4 worm cellular contexts compared by ENCODE assay signal in the genomic region with DNA sequence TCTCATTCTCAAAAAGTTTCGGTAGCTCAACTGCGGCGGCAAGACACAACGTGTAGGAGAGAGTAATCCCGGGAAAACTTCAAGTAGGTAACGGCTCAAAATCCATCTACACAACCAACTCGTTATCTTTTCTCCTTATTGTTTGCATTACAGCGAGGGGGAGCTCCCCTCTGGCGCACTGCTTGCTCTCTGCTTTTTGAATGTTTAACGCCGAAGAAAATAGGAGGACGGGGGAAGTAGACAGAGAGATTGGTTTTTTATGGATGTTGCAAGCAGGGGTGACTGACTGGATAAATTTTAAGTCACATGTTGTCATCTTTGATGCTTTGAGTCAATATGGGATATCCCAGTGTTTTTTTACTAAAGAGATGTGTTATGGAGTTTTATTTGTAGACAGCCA.
TF ChIP-seq lines count a peak whose summit lies in the region.

No protein-coding gene starts in this region.

TF ChIP-seq in whole organism, L1 larva, 84 proteins besides CTCF, POLR2A, EP300 and RAD21 (continues in another document):
- TF ChIP-seq pax-3 (tag; optimal IDR thresholded peaks at IDR 0.05; lab: Kevin White, UChicago) (no peak), hpl-2 (GFP tag; optimal IDR thresholded peaks at IDR 0.05; lab: Kevin White, UChicago) (no peak), fkh-10 (GFP tag; optimal IDR thresholded peaks at IDR 0.05; lab: Kevin White, UChicago) (no peak), nhr-84 (tag; optimal IDR thresholded peaks at IDR 0.05; lab: Kevin White, UChicago) (no peak), F16B12.6 (tag; optimal IDR thresholded peaks at IDR 0.05; lab: Kevin White, UChicago) (no peak), lin-15B (tag; optimal IDR thresholded peaks at IDR 0.05; lab: Kevin White, UChicago) (no peak), fkh-4 (tag; optimal IDR thresholded peaks at IDR 0.05; lab: Kevin White, UChicago; ENCODE audit: borderline replicate concordance) (no peak), nhr-85 (tag; lab: Kevin White, UChicago) (no peak), sox-4 (tag; optimal IDR thresholded peaks at IDR 0.05; lab: Kevin White, UChicago) (no peak), pag-3 (tag; optimal IDR thresholded peaks at IDR 0.05; lab: Kevin White, UChicago; ENCODE audit: borderline replicate concordance, insufficient read depth) (no peak), mef-2 (tag; optimal IDR thresholded peaks at IDR 0.05; lab: Kevin White, UChicago) (no peak), efl-1 (optimal IDR thresholded peaks at IDR 0.05; lab: Kevin White, UChicago) (no peak), efl-1 (GFP tag; optimal IDR thresholded peaks at IDR 0.05 in 1 of 2; lab: Kevin White, UChicago) (peak in 1 of 2 experiments; percentile 13), lin-14 (GFP tag; optimal IDR thresholded peaks at IDR 0.05; lab: Kevin White, UChicago) (peak; percentile 51), lin-35 (GFP tag; optimal IDR thresholded peaks at IDR 0.05; lab: Kevin White, UChicago) (no peak), aly-2 (tag; optimal IDR thresholded peaks at IDR 0.05; lab: Kevin White, UChicago) (no peak), nhr-11 (tag; optimal IDR thresholded peaks at IDR 0.05; lab: Kevin White, UChicago) (no peak), lin-39 (tag; optimal IDR thresholded peaks at IDR 0.05; lab: Kevin White, UChicago) (no peak), fkh-8 (tag; optimal IDR thresholded peaks at IDR 0.05; lab: Kevin White, UChicago) (no peak), snu-23 (GFP tag; optimal IDR thresholded peaks at IDR 0.05; lab: Kevin White, UChicago) (no peak), ceh-90 (tag; optimal IDR thresholded peaks at IDR 0.05; lab: Kevin White, UChicago) (no peak), ama-1 (optimal IDR thresholded peaks at IDR 0.05; lab: Kevin White, UChicago) (no peak), fos-1 (tag; optimal IDR thresholded peaks at IDR 0.05; lab: Kevin White, UChicago) (no peak)

TF ChIP-seq in whole organism, L2 larva, 48 proteins besides CTCF, POLR2A, EP300 and RAD21:
- TF ChIP-seq sma-9 (GFP tag; optimal IDR thresholded peaks at IDR 0.05; lab: Kevin White, UChicago) (peak; percentile 24), sma-9 (tag; optimal IDR thresholded peaks at IDR 0.05; lab: Kevin White, UChicago) (no peak), skn-1 (tag; optimal IDR thresholded peaks at IDR 0.05; lab: Kevin White, UChicago) (no peak), R02D3.7 (tag; optimal IDR thresholded peaks at IDR 0.05; lab: Kevin White, UChicago) (no peak), unc-62 (GFP tag; optimal IDR thresholded peaks at IDR 0.05; lab: Kevin White, UChicago) (no peak), alr-1 (tag; optimal IDR thresholded peaks at IDR 0.05; lab: Kevin White, UChicago) (no peak), nhr-12 (tag; optimal IDR thresholded peaks at IDR 0.05; lab: Kevin White, UChicago) (no peak), nhr-129 (tag; optimal IDR thresholded peaks at IDR 0.05; lab: Kevin White, UChicago) (peak; percentile 23), mdl-1 (tag; optimal IDR thresholded peaks at IDR 0.05; lab: Kevin White, UChicago) (no peak), ztf-1 (GFP tag; conservative IDR thresholded peaks at IDR 0.05; lab: Robert Waterston, UW) (no peak), crh-2 (tag; optimal IDR thresholded peaks at IDR 0.05; lab: Kevin White, UChicago) (no peak), dmd-4 (tag; optimal IDR thresholded peaks at IDR 0.05; lab: Kevin White, UChicago) (no peak), F13H6.1 (tag; optimal IDR thresholded peaks at IDR 0.05; lab: Kevin White, UChicago) (peak; percentile 29), nhr-77 (tag; optimal IDR thresholded peaks at IDR 0.05; lab: Kevin White, UChicago) (no peak)

TF ChIP-seq in whole organism, L3 larva, 47 proteins besides CTCF, POLR2A, EP300 and RAD21:
- peak; percentile 61 for TF ChIP-seq pha-4 (tag; optimal IDR thresholded peaks at IDR 0.05; lab: Kevin White, UChicago)
- TF ChIP-seq unc-62 (GFP tag; optimal IDR thresholded peaks at IDR 0.05; lab: Kevin White, UChicago), result no peak
- no peak for TF ChIP-seq snpc-4 (tag; optimal IDR thresholded peaks at IDR 0.05; lab: Kevin White, UChicago)
- TF ChIP-seq nhr-12 (tag; optimal IDR thresholded peaks at IDR 0.05; lab: Kevin White, UChicago), result no peak

TF ChIP-seq in whole organism, L4 larva, 104 proteins besides CTCF, POLR2A, EP300 and RAD21:
- TF ChIP-seq zag-1 (tag; optimal IDR thresholded peaks at IDR 0.05; lab: Kevin White, UChicago), result no peak
- TF ChIP-seq unc-62 (GFP tag; optimal IDR thresholded peaks at IDR 0.05 in 1 of 2; lab: Kevin White, UChicago), result peak in 1 of 2 experiments; percentile 71
- TF ChIP-seq unc-62 (tag; optimal IDR thresholded peaks at IDR 0.05; lab: Kevin White, UChicago), result no peak
- no peak for TF ChIP-seq zfp-2 (tag; optimal IDR thresholded peaks at IDR 0.05; lab: Kevin White, UChicago)
- peak; percentile 48 for TF ChIP-seq aha-1 (tag; lab: Kevin White, UChicago)
